Worm (Caenorhabditis elegans) whole organism, L1 larva: Measurements from ENCODE around the gene btb-10.

ENCODE experiments used
- C04F5.9 ChIP-seq: sonication (generic microtip); optimal IDR thresholded peaks from 2 replicates; lab custom pipeline; 2016; ENCODE audit warnings: missing genetic modification characterization, missing compliant biosample characterization
- C34B4.2 ChIP-seq: sonication (generic microtip); optimal IDR thresholded peaks from 2 replicates; lab custom pipeline; 2017; ENCODE audit warnings: mild to moderate bottlenecking, missing genetic modification characterization, missing compliant biosample characterization

- TF ChIP-seq C04F5.9 (tag; lab: Kevin White, UChicago): no peak
- no peak for TF ChIP-seq C34B4.2 (tag; lab: Kevin White, UChicago)
Observed at ce11 chrII:1056844-1057243, 3.8 kb downstream of the btb-10 start.
